Worm (Caenorhabditis elegans) whole organism, L2 larva: ENCODE results near the gene egl-27.

Experiments
- egl-27 ChIP-seq: sonication (generic microtip); optimal IDR thresholded peaks from 3 replicates; lab custom pipeline; 2017; ENCODE audit warnings: missing biosample characterization, missing genetic modification reagents, missing genetic modification characterization
- elt-1 ChIP-seq: fragments of 150-350 bp; optimal IDR thresholded peaks from 2 replicates; lab custom pipeline; 2014; ENCODE audit warnings: missing biosample characterization, missing genetic modification characterization
- fos-1 ChIP-seq: fragments of 150-350 bp; optimal IDR thresholded peaks from 2 replicates; lab custom pipeline; 2014; ENCODE audit warnings: missing biosample characterization, missing genetic modification characterization
- mdl-1 ChIP-seq, 2 experiments: fragments of 150-350 bp in 1 of 2; sonication (generic microtip) in 1 of 2; optimal IDR thresholded peaks; 2 replicates each; lab custom pipeline; 2017; ENCODE audit warnings: missing biosample characterization in 2 of 2, missing genetic modification characterization in 2 of 2
- nhr-11 ChIP-seq: fragments of 150-350 bp; optimal IDR thresholded peaks from 2 replicates; lab custom pipeline; 2014; ENCODE audit warnings: missing biosample characterization, missing genetic modification characterization
- nhr-21 ChIP-seq: fragments of 150-350 bp; optimal IDR thresholded peaks from 2 replicates; lab custom pipeline; 2014; ENCODE audit warnings: missing biosample characterization, missing genetic modification characterization
- nhr-237 ChIP-seq: fragments of 150-350 bp; optimal IDR thresholded peaks from 2 replicates; lab custom pipeline; 2014; ENCODE audit warnings: missing biosample characterization, missing genetic modification characterization
- snpc-4 ChIP-seq: fragments of 150-350 bp; optimal IDR thresholded peaks from 2 replicates; lab custom pipeline; 2014; ENCODE audit warnings: missing biosample characterization, missing genetic modification characterization

ce11 chrII:6849308-6849707, 14.5 kb downstream of the egl-27 start:
- no peak for TF ChIP-seq nhr-237 (tag; lab: Kevin White, UChicago)
- TF ChIP-seq snpc-4 (tag; lab: Kevin White, UChicago) = no peak
- TF ChIP-seq fos-1 = peak; percentile 43
- TF ChIP-seq egl-27 (tag; lab: Kevin White, UChicago) = peak; percentile 97
- TF ChIP-seq elt-1 (tag; lab: Kevin White, UChicago) = no peak
- no peak for TF ChIP-seq nhr-11
- TF ChIP-seq mdl-1 (tag; optimal IDR thresholded peaks at IDR 0.05; lab: Kevin White, UChicago) = peak; percentile 59 to 81
- peak; percentile 91 for TF ChIP-seq nhr-21 (tag; lab: Kevin White, UChicago)
